Fruit fly (Drosophila melanogaster): ENCODE data around the gene CG6040.

Gene CG6040

dm6 chr3R:19162135-19162616 is 65.4 kb downstream of the CG6040 start, which contains the start of the genes CG42359 and Nsun5 (continued):
- TF ChIP-seq Dif (GFP tag; optimal IDR thresholded peaks at IDR 0.05; ENCODE audit: partially characterized antibody), result no peak
- peak; percentile 15 for TF ChIP-seq GATAd (GFP tag; optimal IDR thresholded peaks at IDR 0.05)
- peak; percentile 54 for TF ChIP-seq CG32264 (GFP tag; optimal IDR thresholded peaks at IDR 0.05)
- peak; percentile 81 for TF ChIP-seq Sp1 (GFP tag; optimal IDR thresholded peaks at IDR 0.05)
- peak; percentile 79 for TF ChIP-seq psq (GFP tag; optimal IDR thresholded peaks at IDR 0.05)
- TF ChIP-seq CG9705 (GFP tag; optimal IDR thresholded peaks at IDR 0.05), result peak; percentile 77

dm6 chr3R:19163972-19164819 is 67.4 kb downstream of the CG6040 start, which contains the start of gene sqz:
Gene sqz (plus strand): TSS chr3R:19164211.
- TF ChIP-seq GATAd (GFP tag; optimal IDR thresholded peaks at IDR 0.05), result no peak
- peak; percentile 50 for TF ChIP-seq Hr83 (GFP tag; optimal IDR thresholded peaks at IDR 0.05; ENCODE audit: poor library complexity, severe bottlenecking)
- TF ChIP-seq Rel (GFP tag; optimal IDR thresholded peaks at IDR 0.05), result peak; percentile 84
- peak; percentile 49 for TF ChIP-seq Rel (tag; optimal IDR thresholded peaks at IDR 0.05)
- peak; percentile 83 for TF ChIP-seq Sp1 (GFP tag; optimal IDR thresholded peaks at IDR 0.05)
- TF ChIP-seq fru (GFP tag; optimal IDR thresholded peaks at IDR 0.05), result peak; percentile 46
- TF ChIP-seq CG9705 (GFP tag; optimal IDR thresholded peaks at IDR 0.05), result no peak
- peak; percentile 77 for TF ChIP-seq psq (GFP tag; optimal IDR thresholded peaks at IDR 0.05)
- peak; percentile 56 for TF ChIP-seq OdsH (GFP tag; optimal IDR thresholded peaks at IDR 0.05)
- peak in 1 of 2 experiments; percentile 6 for TF ChIP-seq foxo (GFP tag; optimal IDR thresholded peaks at IDR 0.05)
- TF ChIP-seq dmrt93B (GFP tag; optimal IDR thresholded peaks at IDR 0.05), result no peak
- peak; percentile 69 to 91 for TF ChIP-seq dl (GFP tag; optimal IDR thresholded peaks at IDR 0.05; ENCODE audit: insufficient read depth in 1 of 2, partially characterized antibody in 2 of 2)
- TF ChIP-seq Hnf4 (GFP tag; optimal IDR thresholded peaks at IDR 0.05), result peak; percentile 34
- peak; percentile 37 for TF ChIP-seq h (GFP tag; optimal IDR thresholded peaks at IDR 0.05)
- peak; percentile 72 for TF ChIP-seq lola (GFP tag; optimal IDR thresholded peaks at IDR 0.05)
- TF ChIP-seq Dfd (GFP tag; optimal IDR thresholded peaks at IDR 0.05), result no peak
- peak; percentile 21 for TF ChIP-seq HLH106 (tag; optimal IDR thresholded peaks at IDR 0.05)
- peak; percentile 46 for TF ChIP-seq br (GFP tag; optimal IDR thresholded peaks at IDR 0.05)
- TF ChIP-seq Dif (GFP tag; optimal IDR thresholded peaks at IDR 0.05; ENCODE audit: partially characterized antibody), result peak; percentile 94
- no peak for TF ChIP-seq Jra (GFP tag; optimal IDR thresholded peaks at IDR 0.05)
- peak; percentile 79 for TF ChIP-seq Vsx2 (GFP tag; optimal IDR thresholded peaks at IDR 0.05; ENCODE audit: partially characterized antibody)
- TF ChIP-seq sage (GFP tag; optimal IDR thresholded peaks at IDR 0.05), result peak; percentile 74
- TF ChIP-seq Hr78 (GFP tag; optimal IDR thresholded peaks at IDR 0.05), result no peak
- TF ChIP-seq tai (GFP tag; optimal IDR thresholded peaks at IDR 0.05), result no peak
- peak; percentile 28 for TF ChIP-seq N (GFP tag; optimal IDR thresholded peaks at IDR 0.05)
- peak; percentile 42 for TF ChIP-seq brk (GFP tag; optimal IDR thresholded peaks at IDR 0.05)

DNA sequence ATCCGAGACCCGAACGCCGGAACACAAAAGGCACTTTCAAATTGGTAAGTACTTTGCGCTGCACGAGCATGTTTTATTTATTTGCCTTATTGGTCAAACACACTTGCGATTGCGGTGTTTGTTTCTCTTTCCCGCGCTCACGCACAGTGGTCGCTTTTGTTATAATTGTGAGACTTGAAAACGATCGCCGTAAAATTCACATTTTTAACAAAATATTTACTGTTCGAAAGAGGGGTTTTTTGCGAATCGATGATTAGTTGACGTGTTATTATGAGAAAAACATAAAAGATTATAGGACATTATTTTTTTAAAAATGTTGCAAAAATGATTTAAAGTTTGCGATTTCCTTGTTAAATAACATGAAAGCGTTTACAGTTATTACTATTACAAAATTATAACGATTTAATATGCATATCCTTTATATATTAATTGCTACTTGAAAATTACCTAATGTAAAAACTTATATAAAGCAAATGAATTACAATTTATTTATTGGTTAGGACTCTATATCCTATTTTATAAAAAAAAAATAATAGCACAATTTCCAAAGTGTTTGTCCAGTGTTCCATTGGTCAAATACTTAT is 68.2 kb downstream of the CG6040 start:
- TF ChIP-seq foxo (GFP tag; optimal IDR thresholded peaks at IDR 0.05), result peak in 1 of 2 experiments; percentile 33
- no peak for TF ChIP-seq sv (GFP tag; optimal IDR thresholded peaks at IDR 0.05)
- TF ChIP-seq CG32264 (GFP tag; optimal IDR thresholded peaks at IDR 0.05), result peak; percentile 55
- no peak for TF ChIP-seq tai (GFP tag; optimal IDR thresholded peaks at IDR 0.05)
- no peak for TF ChIP-seq brk (GFP tag; optimal IDR thresholded peaks at IDR 0.05)
- peak; percentile 5 for TF ChIP-seq dmrt93B (GFP tag; optimal IDR thresholded peaks at IDR 0.05)
- TF ChIP-seq HLH106 (tag; optimal IDR thresholded peaks at IDR 0.05), result peak; percentile 30
- no peak for TF ChIP-seq CG9705 (GFP tag; optimal IDR thresholded peaks at IDR 0.05)
- TF ChIP-seq fru (GFP tag; optimal IDR thresholded peaks at IDR 0.05), result peak; percentile 5
- no peak for TF ChIP-seq Myc (optimal IDR thresholded peaks at IDR 0.05)
- TF ChIP-seq usp (GFP tag; optimal IDR thresholded peaks at IDR 0.05), result no peak
- TF ChIP-seq woc (GFP tag; optimal IDR thresholded peaks at IDR 0.05), result peak; percentile 33
- TF ChIP-seq sage (GFP tag; optimal IDR thresholded peaks at IDR 0.05), result peak; percentile 26
- no peak for TF ChIP-seq Rel (GFP tag; optimal IDR thresholded peaks at IDR 0.05)
- no peak for TF ChIP-seq Rel (tag; optimal IDR thresholded peaks at IDR 0.05)
- TF ChIP-seq OdsH (GFP tag; optimal IDR thresholded peaks at IDR 0.05), result peak; percentile 10
- peak; percentile 35 for TF ChIP-seq rgr (GFP tag; optimal IDR thresholded peaks at IDR 0.05)
- TF ChIP-seq CrebA (GFP tag; optimal IDR thresholded peaks at IDR 0.05; ENCODE audit: borderline replicate concordance), result no peak
- peak; percentile 23 for TF ChIP-seq h (GFP tag; optimal IDR thresholded peaks at IDR 0.05)
